Worm (Caenorhabditis elegans) whole organism, midembryonic: Measurements from ENCODE around the gene F07F6.7.

ENCODE experiments used
- T22C8.4 ChIP-seq: fragments of 200-800 bp; sonication (Bioruptor generic); IDR thresholded peaks from 2 replicates; pipeline ENCODE4 v1.3.6; 2022; ENCODE audit warnings: missing genetic modification characterization, missing compliant biosample characterization
- cog-1 ChIP-seq: sonication (generic microtip); optimal IDR thresholded peaks from 2 replicates; lab custom pipeline; 2016; ENCODE audit warnings: missing genetic modification characterization, missing compliant biosample characterization
- flt-1 ChIP-seq: fragments of 200-800 bp; sonication (Bioruptor generic); IDR thresholded peaks from 2 replicates; pipeline ENCODE4 v1.3.6; 2022; ENCODE audit warnings: missing genetic modification characterization, missing compliant biosample characterization
- klf-2 ChIP-seq: fragments of 200-800 bp; sonication (Bioruptor generic); conservative IDR thresholded peaks from 2 replicates; pipeline ENCODE4 v1.3.6; 2022; ENCODE audit warnings: missing genetic modification reagents, missing genetic modification characterization, missing compliant biosample characterization
- med-1 ChIP-seq: sonication (generic microtip); optimal IDR thresholded peaks from 2 replicates; lab custom pipeline; 2017; ENCODE audit warnings: missing genetic modification characterization, mild to moderate bottlenecking, missing compliant biosample characterization, antibody characterized with exemption, missing genetic modification reagents; ENCODE audit not compliant: insufficient read depth
- ref-1 ChIP-seq: fragments of 200-800 bp; sonication (Bioruptor generic); conservative IDR thresholded peaks from 2 replicates; pipeline ENCODE4 v1.3.6; 2022; ENCODE audit warnings: missing genetic modification reagents, missing genetic modification characterization, missing compliant biosample characterization
- ztf-23 ChIP-seq: fragments of 200-800 bp; sonication (Bioruptor generic); IDR thresholded peaks from 2 replicates; pipeline ENCODE4 v1.3.6; 2022; ENCODE audit warnings: missing genetic modification reagents, missing genetic modification characterization, missing compliant biosample characterization
- ztf-29 ChIP-seq: fragments of 200-800 bp; sonication (Bioruptor generic); IDR thresholded peaks from 2 replicates; pipeline ENCODE4 v1.3.6; 2022; ENCODE audit warnings: missing genetic modification reagents, missing genetic modification characterization, missing compliant biosample characterization

ce11 chrII:5433069-5433468 lies 9.4 kb upstream of the F07F6.7 start, which contains the start of gene srx-114:
- TF ChIP-seq flt-1 (GFP tag; lab: Robert Waterston, UW) (no peak), klf-2 (no peak), ref-1 (GFP tag; lab: Robert Waterston, UW) (no peak), cog-1 (no peak), T22C8.4 (GFP tag; lab: Robert Waterston, UW) (no peak), ztf-23 (GFP tag; lab: Robert Waterston, UW) (no peak), med-1 (GFP tag; lab: Kevin White, UChicago) (no peak), ztf-29 (GFP tag; lab: Robert Waterston, UW) (no peak)
